Fruit fly (Drosophila melanogaster) whole organism, adult: Measurements from ENCODE around the gene CG14854.

Experiments used
- CG11617 ChIP-seq: fragments of 200-800 bp; sonication (Bioruptor generic); optimal IDR thresholded peaks from 2 replicates; lab custom pipeline; 2017; ENCODE audit warnings: mild to moderate bottlenecking, missing biosample characterization, missing genetic modification reagents, missing genetic modification characterization
- CG12768 ChIP-seq: fragments of 200-800 bp; sonication (Bioruptor generic); optimal IDR thresholded peaks from 2 replicates; lab custom pipeline; 2017; ENCODE audit warnings: missing biosample characterization, missing genetic modification characterization, mild to moderate bottlenecking, moderate library complexity, missing genetic modification reagents
- CG14711 ChIP-seq: fragments of 200-800 bp; sonication (Bioruptor generic); optimal IDR thresholded peaks from 2 replicates; lab custom pipeline; 2018; ENCODE audit warnings: missing biosample characterization, mild to moderate bottlenecking, missing genetic modification characterization, moderate library complexity
- CG1620 ChIP-seq: fragments of 200-800 bp; sonication (Bioruptor generic); optimal IDR thresholded peaks from 2 replicates; lab custom pipeline; 2016; ENCODE audit warnings: missing biosample characterization, missing genetic modification characterization
- CG33017 ChIP-seq: fragments of 200-800 bp; sonication (Bioruptor generic); optimal IDR thresholded peaks from 2 replicates; lab custom pipeline; 2018; ENCODE audit warnings: missing biosample characterization, mild to moderate bottlenecking, missing genetic modification characterization, moderate library complexity
- CG5204 ChIP-seq: fragments of 200-800 bp; sonication (Bioruptor generic); optimal IDR thresholded peaks from 2 replicates; lab custom pipeline; 2016; ENCODE audit warnings: missing biosample characterization, missing genetic modification characterization
- CG7045 ChIP-seq: fragments of 200-800 bp; sonication (Bioruptor generic); optimal IDR thresholded peaks from 2 replicates; lab custom pipeline; 2017; ENCODE audit warnings: missing biosample characterization, mild to moderate bottlenecking, missing genetic modification characterization
- CG7101 ChIP-seq: fragments of 200-800 bp; sonication (Bioruptor generic); optimal IDR thresholded peaks from 2 replicates; lab custom pipeline; 2018; ENCODE audit warnings: missing biosample characterization, mild to moderate bottlenecking, missing genetic modification characterization, moderate library complexity
- Clk ChIP-seq: fragments of 200-800 bp; sonication (Bioruptor generic); optimal IDR thresholded peaks from 2 replicates; lab custom pipeline; 2017; ENCODE audit warnings: missing biosample characterization, missing genetic modification characterization
- Crg-1 ChIP-seq: fragments of 200-800 bp; sonication (Bioruptor generic); optimal IDR thresholded peaks from 2 replicates; lab custom pipeline; 2016; ENCODE audit warnings: missing biosample characterization, missing genetic modification characterization
- Hr96 ChIP-seq: fragments of 200-800 bp; sonication (Bioruptor generic); optimal IDR thresholded peaks from 2 replicates; lab custom pipeline; 2016; ENCODE audit warnings: missing biosample characterization, missing genetic modification characterization
- Mnt ChIP-seq: fragments of 200-800 bp; sonication (Bioruptor generic); optimal IDR thresholded peaks from 2 replicates; lab custom pipeline; 2016; ENCODE audit warnings: missing biosample characterization, mild to moderate bottlenecking, missing genetic modification characterization
- bab1 ChIP-seq: fragments of 200-800 bp; sonication (Bioruptor generic); optimal IDR thresholded peaks from 3 replicates; lab custom pipeline; 2019; ENCODE audit warnings: missing biosample characterization, mild to moderate bottlenecking, missing genetic modification characterization, moderate library complexity
- cic ChIP-seq: fragments of 200-800 bp; sonication (Bioruptor generic); optimal IDR thresholded peaks from 2 replicates; lab custom pipeline; 2017; ENCODE audit warnings: missing biosample characterization, mild to moderate bottlenecking, missing genetic modification characterization, moderate library complexity
- cnc ChIP-seq, 2 experiments: fragments of >200 bp; optimal IDR thresholded peaks; 2 replicates each; lab custom pipeline; 2017
- kay ChIP-seq: fragments of 200-800 bp; sonication (Bioruptor generic); peaks from one replicate; lab custom pipeline; 2016; ENCODE audit warnings: missing biosample characterization, missing genetic modification characterization, borderline replicate concordance
- ovo ChIP-seq: fragments of 200-800 bp; sonication (Bioruptor generic); optimal IDR thresholded peaks from 2 replicates; lab custom pipeline; 2016; ENCODE audit warnings: missing biosample characterization, missing genetic modification characterization
- pad ChIP-seq: fragments of 200-800 bp; sonication (Bioruptor generic); optimal IDR thresholded peaks from 3 replicates; lab custom pipeline; 2017; ENCODE audit warnings: missing biosample characterization, missing genetic modification characterization, mild to moderate bottlenecking, moderate library complexity, missing genetic modification reagents
- tj ChIP-seq: fragments of 200-800 bp; sonication (Bioruptor generic); optimal IDR thresholded peaks from 3 replicates; lab custom pipeline; 2017; ENCODE audit warnings: missing biosample characterization, mild to moderate bottlenecking, missing genetic modification characterization, moderate library complexity
- toe ChIP-seq: fragments of 200-800 bp; sonication (Bioruptor generic); optimal IDR thresholded peaks from 2 replicates; lab custom pipeline; 2016; ENCODE audit warnings: missing biosample characterization, missing genetic modification characterization

Gene CG14854

dm6 chr3R:14575718-14576187 is 15.9 kb upstream of the CG14854 start, which contains the start of gene CG7987:
Gene CG7987 (minus strand): TSS chr3R:14575887.
- peak; percentile 50 for TF ChIP-seq ovo (GFP tag; lab: Kevin White, UChicago)
- no peak for TF ChIP-seq CG14711 (tag; lab: Kevin White, UChicago)
- no peak for TF ChIP-seq Hr96
- TF ChIP-seq Clk (GFP tag; lab: Kevin White, UChicago) = no peak
- no peak for TF ChIP-seq tj
- TF ChIP-seq CG7101 (tag; lab: Kevin White, UChicago) = peak; percentile 14
- TF ChIP-seq bab1 = peak; percentile 19
- TF ChIP-seq Crg-1 = peak; percentile 16
- TF ChIP-seq pad (GFP tag; lab: Kevin White, UChicago) = no peak
- peak; percentile 8 for TF ChIP-seq Mnt (GFP tag; lab: Kevin White, UChicago)
- no peak for TF ChIP-seq cic (GFP tag; lab: Kevin White, UChicago)

dm6 chr3R:14574962-14575717 is 15.3 kb upstream of the CG14854 start:
- TF ChIP-seq CG33017 (tag; lab: Kevin White, UChicago) = peak; percentile 57
- TF ChIP-seq bab1 = peak; percentile 39
- peak; percentile 76 for TF ChIP-seq kay (GFP tag; lab: Kevin White, UChicago)
- peak; percentile 48 for TF ChIP-seq Hr96
- peak; percentile 78 for TF ChIP-seq CG11617 (GFP tag; lab: Kevin White, UChicago)
- peak; percentile 71 for TF ChIP-seq CG14711 (tag; lab: Kevin White, UChicago)
- TF ChIP-seq CG12768 (GFP tag; lab: Kevin White, UChicago) = peak; percentile 52
- peak; percentile 69 for TF ChIP-seq toe (GFP tag; lab: Kevin White, UChicago)
- TF ChIP-seq cnc (optimal IDR thresholded peaks at IDR 0.05; lab: Kevin White, UChicago) = peak in 1 of 2 experiments; percentile 16
- peak; percentile 61 for TF ChIP-seq tj
- TF ChIP-seq CG5204 (GFP tag; lab: Kevin White, UChicago) = peak; percentile 35
- TF ChIP-seq Mnt (GFP tag; lab: Kevin White, UChicago) = peak; percentile 89
- no peak for TF ChIP-seq cic (GFP tag; lab: Kevin White, UChicago)
- TF ChIP-seq CG7101 (tag; lab: Kevin White, UChicago) = peak; percentile 79
- peak; percentile 42 for TF ChIP-seq CG1620 (GFP tag; lab: Kevin White, UChicago)
- peak; percentile 39 for TF ChIP-seq Crg-1
- TF ChIP-seq ovo (GFP tag; lab: Kevin White, UChicago) = no peak
- TF ChIP-seq pad (GFP tag; lab: Kevin White, UChicago) = peak; percentile 56
- TF ChIP-seq CG7045 (GFP tag; lab: Kevin White, UChicago) = peak; percentile 68
- peak; percentile 35 for TF ChIP-seq Clk (GFP tag; lab: Kevin White, UChicago)

- TF ChIP-seq cic (GFP tag; lab: Kevin White, UChicago) (no peak), Crg-1 (no peak), CG1620 (GFP tag; lab: Kevin White, UChicago) (no peak), toe (GFP tag; lab: Kevin White, UChicago) (peak; percentile 14), CG33017 (tag; lab: Kevin White, UChicago) (peak; percentile 43), cnc (optimal IDR thresholded peaks at IDR 0.05; lab: Kevin White, UChicago) (no peak), CG7045 (GFP tag; lab: Kevin White, UChicago) (no peak), kay (GFP tag; lab: Kevin White, UChicago) (peak; percentile 90), CG7101 (tag; lab: Kevin White, UChicago) (peak; percentile 59), tj (no peak), CG11617 (GFP tag; lab: Kevin White, UChicago) (no peak)
Observed at dm6 chr3R:14569411-14570107, 9.7 kb upstream of the CG14854 start, which contains the start of gene Cys. Gene Cys (minus strand): TSS chr3R:14569644.

dm6 chr3R:14568501-14569137 is 8.8 kb upstream of the CG14854 start, which contains the start of gene CG8066:
Gene CG8066 (minus strand): TSS chr3R:14568847.
- TF ChIP-seq CG33017 (tag; lab: Kevin White, UChicago) = peak; percentile 68
- no peak for TF ChIP-seq Hr96
- TF ChIP-seq kay (GFP tag; lab: Kevin White, UChicago) = peak; percentile 98
- no peak for TF ChIP-seq pad (GFP tag; lab: Kevin White, UChicago)
- TF ChIP-seq CG12768 (GFP tag; lab: Kevin White, UChicago) = peak; percentile 18
- TF ChIP-seq CG7101 (tag; lab: Kevin White, UChicago) = peak; percentile 23
- TF ChIP-seq CG7045 (GFP tag; lab: Kevin White, UChicago) = no peak
- peak; percentile 46 for TF ChIP-seq CG14711 (tag; lab: Kevin White, UChicago)
- TF ChIP-seq Mnt (GFP tag; lab: Kevin White, UChicago) = no peak
- no peak for TF ChIP-seq CG5204 (GFP tag; lab: Kevin White, UChicago)
- no peak for TF ChIP-seq Crg-1
- TF ChIP-seq tj = no peak
- no peak for TF ChIP-seq CG1620 (GFP tag; lab: Kevin White, UChicago)
- peak; percentile 42 for TF ChIP-seq CG11617 (GFP tag; lab: Kevin White, UChicago)
- no peak for TF ChIP-seq cnc (optimal IDR thresholded peaks at IDR 0.05; lab: Kevin White, UChicago)
- peak; percentile 75 for TF ChIP-seq cic (GFP tag; lab: Kevin White, UChicago)
- TF ChIP-seq toe (GFP tag; lab: Kevin White, UChicago) = peak; percentile 52
- peak; percentile 1 for TF ChIP-seq ovo (GFP tag; lab: Kevin White, UChicago)
- TF ChIP-seq bab1 = no peak
